Worm (Caenorhabditis elegans) whole organism, midembryonic: ENCODE data around the gene C17H12.37.

Source experiments
- T22C8.4 ChIP-seq: fragments of 200-800 bp; sonication (Bioruptor generic); IDR thresholded peaks from 2 replicates; pipeline ENCODE4 v1.3.6; 2022; ENCODE audit warnings: missing genetic modification characterization, missing compliant biosample characterization
- cog-1 ChIP-seq: sonication (generic microtip); optimal IDR thresholded peaks from 2 replicates; lab custom pipeline; 2016; ENCODE audit warnings: missing genetic modification characterization, missing compliant biosample characterization
- flt-1 ChIP-seq: fragments of 200-800 bp; sonication (Bioruptor generic); IDR thresholded peaks from 2 replicates; pipeline ENCODE4 v1.3.6; 2022; ENCODE audit warnings: missing genetic modification characterization, missing compliant biosample characterization
- klf-2 ChIP-seq: fragments of 200-800 bp; sonication (Bioruptor generic); conservative IDR thresholded peaks from 2 replicates; pipeline ENCODE4 v1.3.6; 2022; ENCODE audit warnings: missing genetic modification reagents, missing genetic modification characterization, missing compliant biosample characterization
- med-1 ChIP-seq: sonication (generic microtip); optimal IDR thresholded peaks from 2 replicates; lab custom pipeline; 2017; ENCODE audit warnings: missing genetic modification characterization, mild to moderate bottlenecking, missing compliant biosample characterization, antibody characterized with exemption, missing genetic modification reagents; ENCODE audit not compliant: insufficient read depth
- ref-1 ChIP-seq: fragments of 200-800 bp; sonication (Bioruptor generic); conservative IDR thresholded peaks from 2 replicates; pipeline ENCODE4 v1.3.6; 2022; ENCODE audit warnings: missing genetic modification reagents, missing genetic modification characterization, missing compliant biosample characterization
- tab-1 ChIP-seq: fragments of 200-800 bp; sonication (Bioruptor generic); IDR thresholded peaks from 2 replicates; pipeline ENCODE4 v1.3.6; 2022; ENCODE audit warnings: missing genetic modification characterization, missing compliant biosample characterization
- ztf-23 ChIP-seq: fragments of 200-800 bp; sonication (Bioruptor generic); IDR thresholded peaks from 2 replicates; pipeline ENCODE4 v1.3.6; 2022; ENCODE audit warnings: missing genetic modification reagents, missing genetic modification characterization, missing compliant biosample characterization
- ztf-29 ChIP-seq: fragments of 200-800 bp; sonication (Bioruptor generic); IDR thresholded peaks from 2 replicates; pipeline ENCODE4 v1.3.6; 2022; ENCODE audit warnings: missing genetic modification reagents, missing genetic modification characterization, missing compliant biosample characterization

Gene C17H12.37

ce11 chrIV:6841562-6842282 is 36.8 kb downstream of the C17H12.37 start:
- TF ChIP-seq ztf-29 (GFP tag; lab: Robert Waterston, UW) (no peak), med-1 (GFP tag; lab: Kevin White, UChicago) (no peak), klf-2 (no peak), T22C8.4 (GFP tag; lab: Robert Waterston, UW) (no peak)

- TF ChIP-seq cog-1 (tag; lab: Kevin White, UChicago) = no peak
- TF ChIP-seq flt-1 (GFP tag; lab: Robert Waterston, UW) = no peak
- TF ChIP-seq ztf-29 (GFP tag; lab: Robert Waterston, UW) = no peak
- no peak for TF ChIP-seq T22C8.4 (GFP tag; lab: Robert Waterston, UW)
- TF ChIP-seq ztf-23 (GFP tag; lab: Robert Waterston, UW) = no peak
- TF ChIP-seq med-1 (GFP tag; lab: Kevin White, UChicago) = no peak
- TF ChIP-seq tab-1 (GFP tag; lab: Robert Waterston, UW) = no peak
- no peak for TF ChIP-seq ref-1 (GFP tag; lab: Robert Waterston, UW)
- TF ChIP-seq klf-2 = no peak
These were observed 37.6 kb downstream of the C17H12.37 start, which contains the start of gene lip-1 for ce11 chrIV:6842470-6843008. lip-1 (plus strand) TSS chrIV:6842958.

ce11 chrIV:6852727-6853126 is 47.8 kb downstream of the C17H12.37 start:
- TF ChIP-seq T22C8.4 (GFP tag; lab: Robert Waterston, UW) (no peak), cog-1 (tag; lab: Kevin White, UChicago) (no peak), klf-2 (no peak), ref-1 (GFP tag; lab: Robert Waterston, UW) (no peak), ztf-23 (GFP tag; lab: Robert Waterston, UW) (no peak), flt-1 (GFP tag; lab: Robert Waterston, UW) (no peak), ztf-29 (GFP tag; lab: Robert Waterston, UW) (no peak), med-1 (GFP tag; lab: Kevin White, UChicago) (no peak), tab-1 (GFP tag; lab: Robert Waterston, UW) (no peak)
